Worm (Caenorhabditis elegans) whole organism, L1 larva: ENCODE measurements around the gene atg-7.

Experiments
- C04F5.9 ChIP-seq: sonication (generic microtip); optimal IDR thresholded peaks from 2 replicates; lab custom pipeline; 2016; ENCODE audit warnings: missing genetic modification characterization, missing compliant biosample characterization
- C34B4.2 ChIP-seq: sonication (generic microtip); optimal IDR thresholded peaks from 2 replicates; lab custom pipeline; 2017; ENCODE audit warnings: mild to moderate bottlenecking, missing genetic modification characterization, missing compliant biosample characterization
- Y116A8C.19 ChIP-seq: sonication (generic microtip); optimal IDR thresholded peaks from 2 replicates; lab custom pipeline; 2016; ENCODE audit warnings: missing compliant biosample characterization, missing genetic modification characterization, borderline replicate concordance
- alr-1 ChIP-seq: fragments of 200-800 bp; sonication (Bioruptor generic); optimal IDR thresholded peaks from 2 replicates; lab custom pipeline; 2018; ENCODE audit warnings: borderline replicate concordance, mild to moderate bottlenecking, missing genetic modification characterization, missing compliant biosample characterization
- aly-2 ChIP-seq: fragments of 150-350 bp; optimal IDR thresholded peaks from 2 replicates; lab custom pipeline; 2014; ENCODE audit warnings: missing biosample characterization, missing genetic modification characterization
- ceh-63 ChIP-seq: fragments of 200-800 bp; sonication (Bioruptor generic); optimal IDR thresholded peaks from 2 replicates; lab custom pipeline; 2018; ENCODE audit warnings: mild to moderate bottlenecking, missing genetic modification characterization, missing compliant biosample characterization
- ceh-82 ChIP-seq, 3 experiments: fragments of 150-350 bp in 1 of 3; sonication (generic microtip) in 2 of 3; optimal IDR thresholded peaks; 2 replicates each; lab custom pipeline; 2014 to 2017; ENCODE audit warnings: missing biosample characterization in 3 of 3, missing genetic modification characterization in 3 of 3
- ceh-88 ChIP-seq: fragments of 200-800 bp; sonication (Bioruptor generic); IDR thresholded peaks from 2 replicates; pipeline ENCODE4 v1.3.6; 2022; ENCODE audit warnings: missing genetic modification characterization, missing compliant biosample characterization
- ceh-90 ChIP-seq: sonication (generic microtip); optimal IDR thresholded peaks from 2 replicates; lab custom pipeline; 2016; ENCODE audit warnings: missing genetic modification characterization, missing compliant biosample characterization
- dpl-1 ChIP-seq, 3 experiments: fragments of 150-350 bp in 2 of 3; sonication (generic microtip) in 1 of 3; optimal IDR thresholded peaks; 2 replicates each; lab custom pipeline; 2014 to 2017; ENCODE audit warnings: missing biosample characterization in 3 of 3, missing genetic modification characterization in 3 of 3, missing genetic modification reagents in 3 of 3
- dsc-1 ChIP-seq: sonication (generic microtip); optimal IDR thresholded peaks from 2 replicates; lab custom pipeline; 2016; ENCODE audit warnings: mild to moderate bottlenecking, missing genetic modification characterization, missing compliant biosample characterization
- efl-1 ChIP-seq, 4 experiments: fragments of 150-350 bp; optimal IDR thresholded peaks in 3 of 4; peaks in 1 of 4; 1 replicate in 1 of 4; 2 replicates in 3 of 4; lab custom pipeline; 2014; ENCODE audit warnings: missing biosample characterization in 2 of 4, missing genetic modification characterization in 2 of 4, missing genetic modification reagents in 2 of 4
- efl-3 ChIP-seq: fragments of 200-800 bp; sonication (Bioruptor generic); optimal IDR thresholded peaks from 2 replicates; lab custom pipeline; 2018; ENCODE audit warnings: mild to moderate bottlenecking, missing genetic modification characterization, missing compliant biosample characterization
- egl-13 ChIP-seq: sonication (generic microtip); optimal IDR thresholded peaks from 2 replicates; lab custom pipeline; 2016; ENCODE audit warnings: missing genotype, missing genetic modification reagents, missing genetic modification characterization, missing compliant biosample characterization
- egl-27 ChIP-seq, 2 experiments: fragments of 150-350 bp in 1 of 2; sonication (generic microtip); optimal IDR thresholded peaks; 3 replicates each; lab custom pipeline; 2017 to 2018; ENCODE audit warnings: missing biosample characterization in 2 of 2, missing genetic modification characterization in 2 of 2, missing genetic modification reagents in 2 of 2
- elt-2 ChIP-seq: sonication (generic microtip); optimal IDR thresholded peaks from 2 replicates; lab custom pipeline; 2016; ENCODE audit warnings: missing genetic modification characterization, mild to moderate bottlenecking, inconsistent platforms, missing compliant biosample characterization, missing genetic modification reagents
- elt-3 ChIP-seq, 6 experiments: fragments of 150-350 bp in 1 of 6; sonication (generic microtip); optimal IDR thresholded peaks; 2 replicates each; lab custom pipeline; 2017 to 2018; ENCODE audit warnings: missing biosample characterization in 6 of 6, missing genetic modification characterization in 6 of 6, inconsistent platforms in 1 of 6
- fkh-10 ChIP-seq: sonication (generic microtip); optimal IDR thresholded peaks from 2 replicates; lab custom pipeline; 2017; ENCODE audit warnings: missing biosample characterization, missing genetic modification reagents, missing genetic modification characterization
- fkh-8 ChIP-seq: sonication (generic microtip); optimal IDR thresholded peaks from 2 replicates; lab custom pipeline; 2016; ENCODE audit warnings: mild to moderate bottlenecking, missing genetic modification characterization, missing compliant biosample characterization
- fos-1 ChIP-seq: fragments of 150-350 bp; optimal IDR thresholded peaks from 2 replicates; lab custom pipeline; 2014; ENCODE audit warnings: missing biosample characterization, missing genetic modification characterization
- grh-1 ChIP-seq: fragments of 200-800 bp; sonication (Bioruptor generic); IDR thresholded peaks from 2 replicates; pipeline ENCODE4 v1.3.6; 2022; ENCODE audit warnings: missing genetic modification reagents, missing genetic modification characterization, missing compliant biosample characterization
- irx-1 ChIP-seq: sonication (generic microtip); optimal IDR thresholded peaks from 2 replicates; lab custom pipeline; 2016; ENCODE audit warnings: missing genetic modification characterization, missing compliant biosample characterization
- isw-1 ChIP-seq: fragments of 200-800 bp; sonication (Bioruptor generic); IDR thresholded peaks from 2 replicates; pipeline ENCODE4 v1.3.6; 2022; ENCODE audit warnings: missing genetic modification characterization, missing compliant biosample characterization
- jun-1 ChIP-seq: fragments of 150-350 bp; optimal IDR thresholded peaks from 2 replicates; lab custom pipeline; 2014; ENCODE audit warnings: missing biosample characterization, missing genetic modification reagents, missing genetic modification characterization
- lin-13 ChIP-seq: fragments of 150-350 bp; optimal IDR thresholded peaks from 2 replicates; lab custom pipeline; 2014; ENCODE audit warnings: missing biosample characterization, missing genetic modification reagents, missing genetic modification characterization
- lin-14 ChIP-seq: fragments of 200-800 bp; sonication (Bioruptor generic); optimal IDR thresholded peaks from 2 replicates; lab custom pipeline; 2018; ENCODE audit warnings: mild to moderate bottlenecking, missing genetic modification characterization, moderate library complexity, missing compliant biosample characterization
- lin-35 ChIP-seq, 2 experiments: fragments of 150-350 bp; optimal IDR thresholded peaks; 2 replicates each; lab custom pipeline; 2014; ENCODE audit warnings: missing biosample characterization in 2 of 2, missing genetic modification characterization in 2 of 2, missing genetic modification reagents in 2 of 2
- lin-39 ChIP-seq: fragments of 150-350 bp; optimal IDR thresholded peaks from 2 replicates; lab custom pipeline; 2014; ENCODE audit warnings: missing biosample characterization, missing genetic modification reagents, missing genetic modification characterization
- lir-3 ChIP-seq: sonication (generic microtip); optimal IDR thresholded peaks from 2 replicates; lab custom pipeline; 2016; ENCODE audit warnings: mild to moderate bottlenecking, missing genetic modification characterization, moderate library complexity, missing compliant biosample characterization; ENCODE audit not compliant: poor library complexity
- lsy-2 ChIP-seq, 2 experiments: fragments of 150-350 bp; optimal IDR thresholded peaks; 2 replicates each; lab custom pipeline; 2014; ENCODE audit warnings: missing biosample characterization in 2 of 2, missing genetic modification characterization in 2 of 2
- mab-9 ChIP-seq: fragments of 200-800 bp; sonication (Bioruptor generic); IDR thresholded peaks from 2 replicates; pipeline ENCODE4 v1.3.6; 2022; ENCODE audit warnings: missing genetic modification reagents, missing genetic modification characterization, missing compliant biosample characterization
- mdl-1 ChIP-seq, 2 experiments: fragments of 150-350 bp; optimal IDR thresholded peaks; 2 replicates each; lab custom pipeline; 2014 to 2017; ENCODE audit warnings: missing biosample characterization in 2 of 2, missing genetic modification characterization in 2 of 2, inconsistent platforms in 1 of 2
- mep-1 ChIP-seq: fragments of 150-350 bp; optimal IDR thresholded peaks from 2 replicates; lab custom pipeline; 2014; ENCODE audit warnings: missing biosample characterization, missing genetic modification characterization
- nhr-12 ChIP-seq: sonication (generic microtip); optimal IDR thresholded peaks from 2 replicates; lab custom pipeline; 2017; ENCODE audit warnings: missing biosample characterization, missing genetic modification characterization
- nhr-19 ChIP-seq: fragments of 200-800 bp; sonication (Bioruptor generic); conservative IDR thresholded peaks from 2 replicates; pipeline ENCODE4 v1.3.6; 2022; ENCODE audit warnings: missing genetic modification characterization, missing compliant biosample characterization
- nhr-237 ChIP-seq: fragments of 150-350 bp; optimal IDR thresholded peaks from 2 replicates; lab custom pipeline; 2014; ENCODE audit warnings: missing biosample characterization, missing genetic modification characterization
- nhr-28 ChIP-seq: fragments of 150-350 bp; optimal IDR thresholded peaks from 2 replicates; lab custom pipeline; 2014; ENCODE audit warnings: missing biosample characterization, missing genetic modification characterization
- nhr-76 ChIP-seq: sonication (generic microtip); optimal IDR thresholded peaks from 2 replicates; lab custom pipeline; 2017; ENCODE audit warnings: missing biosample characterization, missing genetic modification characterization
- nhr-84 ChIP-seq: sonication (generic microtip); optimal IDR thresholded peaks from 2 replicates; lab custom pipeline; 2017; ENCODE audit warnings: missing biosample characterization, missing genetic modification characterization
- nhr-85 ChIP-seq: sonication (generic microtip); peaks from one replicate; lab custom pipeline; 2016; ENCODE audit warnings: missing genetic modification characterization, inconsistent platforms, missing compliant biosample characterization
- pax-3 ChIP-seq: fragments of 200-800 bp; sonication (Bioruptor generic); optimal IDR thresholded peaks from 2 replicates; lab custom pipeline; 2018; ENCODE audit warnings: mild to moderate bottlenecking, missing genetic modification characterization, moderate library complexity, missing compliant biosample characterization
- pqm-1 ChIP-seq: sonication (generic microtip); optimal IDR thresholded peaks from 3 replicates; lab custom pipeline; 2017; ENCODE audit warnings: missing biosample characterization, missing genetic modification characterization
- rnt-1 ChIP-seq: sonication (generic microtip); optimal IDR thresholded peaks from 2 replicates; lab custom pipeline; 2016; ENCODE audit warnings: mild to moderate bottlenecking, missing genetic modification characterization, moderate library complexity, missing compliant biosample characterization
- snu-23 ChIP-seq: sonication (generic microtip); optimal IDR thresholded peaks from 2 replicates; lab custom pipeline; 2016; ENCODE audit warnings: missing genetic modification characterization, missing compliant biosample characterization
- sptf-1 ChIP-seq: fragments of 150-350 bp; optimal IDR thresholded peaks from 2 replicates; lab custom pipeline; 2014; ENCODE audit warnings: missing biosample characterization, missing genetic modification characterization
- tbx-2 ChIP-seq: sonication (generic microtip); optimal IDR thresholded peaks from 2 replicates; lab custom pipeline; 2016; ENCODE audit warnings: missing genetic modification characterization, missing compliant biosample characterization
- unc-30 ChIP-seq: sonication (generic microtip); optimal IDR thresholded peaks from 2 replicates; lab custom pipeline; 2017; ENCODE audit warnings: missing biosample characterization, missing genetic modification characterization
- xbp-1 ChIP-seq: sonication (generic microtip); optimal IDR thresholded peaks from 2 replicates; lab custom pipeline; 2016; ENCODE audit warnings: missing genetic modification characterization, missing compliant biosample characterization
- zag-1 ChIP-seq: fragments of 150-350 bp; optimal IDR thresholded peaks from 2 replicates; lab custom pipeline; 2014; ENCODE audit warnings: missing biosample characterization, missing genetic modification characterization
- ztf-11 ChIP-seq, 2 experiments: sonication (generic microtip); optimal IDR thresholded peaks; 2 replicates each; lab custom pipeline; 2016 to 2017; ENCODE audit warnings: missing genetic modification characterization in 2 of 2, missing biosample characterization in 1 of 2, missing compliant biosample characterization in 1 of 2

atg-7 gene

DNA sequence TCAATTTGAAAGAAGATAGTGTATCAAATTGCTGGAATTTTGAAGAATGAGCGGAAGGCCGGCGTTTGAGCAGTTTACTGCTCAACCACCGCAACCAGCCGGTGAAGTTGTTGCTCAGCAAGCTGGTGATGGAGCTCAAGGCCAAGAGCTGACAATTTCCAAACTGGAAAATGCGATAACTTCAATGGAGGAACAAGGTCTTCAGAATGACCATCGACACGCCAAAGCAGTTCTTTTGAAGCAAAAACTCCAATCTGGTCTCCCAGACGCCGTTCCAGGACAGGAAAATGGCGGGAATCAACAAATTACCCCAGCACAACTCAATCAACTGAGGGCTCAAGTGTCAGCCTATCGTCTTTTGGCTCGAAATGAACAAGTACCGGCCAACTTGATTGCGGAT, 45.2 kb upstream of the atg-7 start:
- TF ChIP-seq snu-23 (GFP tag; lab: Kevin White, UChicago), result no peak
- TF ChIP-seq pqm-1 (tag; lab: Kevin White, UChicago), result no peak
- no peak for TF ChIP-seq elt-3 (tag; optimal IDR thresholded peaks at IDR 0.05; lab: Kevin White, UChicago)
- TF ChIP-seq nhr-19, result no peak
- TF ChIP-seq C34B4.2 (tag; lab: Kevin White, UChicago), result no peak
- TF ChIP-seq fkh-10, result no peak
- TF ChIP-seq ceh-63 (GFP tag; lab: Kevin White, UChicago), result no peak
- TF ChIP-seq egl-13 (tag; lab: Kevin White, UChicago), result no peak
- TF ChIP-seq aly-2 (tag; lab: Kevin White, UChicago), result no peak

DNA sequence TGAATTAATAATTGTTTCAGACTA, 45.0 kb upstream of the atg-7 start, which contains the start of gene swsn-4:
swsn-4 (plus strand) TSS at position 21 of the 24 bp plus-strand sequence.
- TF ChIP-seq mep-1 (tag; lab: Kevin White, UChicago), result no peak
- no peak for TF ChIP-seq egl-27 (tag; optimal IDR thresholded peaks at IDR 0.05; lab: Kevin White, UChicago)
- no peak for TF ChIP-seq ztf-11 (tag; optimal IDR thresholded peaks at IDR 0.05; lab: Kevin White, UChicago)
- TF ChIP-seq mdl-1 (tag; optimal IDR thresholded peaks at IDR 0.05; lab: Kevin White, UChicago), result no peak
- no peak for TF ChIP-seq dsc-1
- no peak for TF ChIP-seq sptf-1 (tag; lab: Kevin White, UChicago)
- TF ChIP-seq nhr-28 (tag; lab: Kevin White, UChicago), result no peak
- no peak for TF ChIP-seq lin-35 (GFP tag; optimal IDR thresholded peaks at IDR 0.05; lab: Kevin White, UChicago)
- no peak for TF ChIP-seq mab-9 (GFP tag; lab: Robert Waterston, UW)
- no peak for TF ChIP-seq irx-1 (tag; lab: Kevin White, UChicago)
- no peak for TF ChIP-seq tbx-2 (tag; lab: Kevin White, UChicago)
- TF ChIP-seq ceh-82 (tag; optimal IDR thresholded peaks at IDR 0.05; lab: Kevin White, UChicago), result no peak

DNA sequence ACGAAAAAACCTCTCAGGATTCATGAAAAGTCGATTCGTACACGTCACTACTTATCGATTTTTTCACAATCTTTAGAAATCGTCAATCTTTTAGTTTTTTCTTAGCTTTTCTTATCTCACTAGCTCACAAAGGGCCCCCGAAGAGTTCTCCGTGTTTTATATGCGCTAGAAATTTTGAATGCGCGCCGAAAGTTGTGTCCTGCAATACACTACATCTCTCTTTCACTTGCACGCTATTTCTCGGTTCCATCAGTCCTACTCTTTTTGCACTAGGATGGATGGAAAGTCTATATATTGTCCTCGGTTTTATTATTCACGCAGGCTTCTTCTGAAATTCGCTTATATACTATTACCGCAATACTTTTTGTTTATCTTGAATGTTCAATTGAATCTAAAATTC, 44.7 kb upstream of the atg-7 start:
- TF ChIP-seq lin-35 (GFP tag; optimal IDR thresholded peaks at IDR 0.05; lab: Kevin White, UChicago), result peak; percentile 82 to 91
- no peak for TF ChIP-seq isw-1 (GFP tag; lab: Robert Waterston, UW)
- TF ChIP-seq nhr-84, result no peak
- peak; percentile 9 for TF ChIP-seq rnt-1 (tag; lab: Kevin White, UChicago)
- TF ChIP-seq tbx-2 (tag; lab: Kevin White, UChicago), result no peak
- TF ChIP-seq elt-2, result no peak
- no peak for TF ChIP-seq ztf-11 (tag; optimal IDR thresholded peaks at IDR 0.05; lab: Kevin White, UChicago)
- peak; percentile 54 for TF ChIP-seq xbp-1 (tag; lab: Kevin White, UChicago)
- no peak for TF ChIP-seq efl-3 (GFP tag; lab: Kevin White, UChicago)
- no peak for TF ChIP-seq fos-1 (tag; lab: Kevin White, UChicago)
- TF ChIP-seq unc-30, result no peak
- no peak for TF ChIP-seq C04F5.9 (tag; lab: Kevin White, UChicago)
- no peak for TF ChIP-seq ceh-90 (tag; lab: Kevin White, UChicago)
- TF ChIP-seq ceh-88 (GFP tag; lab: Robert Waterston, UW), result no peak
- TF ChIP-seq sptf-1 (tag; lab: Kevin White, UChicago), result no peak
- TF ChIP-seq lin-39 (tag; lab: Kevin White, UChicago), result no peak
- TF ChIP-seq lin-14 (GFP tag; lab: Kevin White, UChicago), result no peak
- no peak for TF ChIP-seq lir-3 (tag; lab: Kevin White, UChicago)
- no peak for TF ChIP-seq lsy-2 (tag; optimal IDR thresholded peaks at IDR 0.05; lab: Kevin White, UChicago)
- TF ChIP-seq grh-1 (GFP tag; lab: Robert Waterston, UW), result no peak
- TF ChIP-seq egl-13 (tag; lab: Kevin White, UChicago), result no peak
- no peak for TF ChIP-seq nhr-12 (tag; lab: Kevin White, UChicago)
- TF ChIP-seq zag-1 (tag; lab: Kevin White, UChicago), result no peak
- TF ChIP-seq Y116A8C.19 (tag; lab: Kevin White, UChicago), result no peak
- no peak for TF ChIP-seq mab-9 (GFP tag; lab: Robert Waterston, UW)
- TF ChIP-seq efl-1 (optimal IDR thresholded peaks at IDR 0.05; lab: Kevin White, UChicago), result peak in 1 of 2 experiments; percentile 77
- peak; percentile 86 to 98 for TF ChIP-seq efl-1 (GFP tag; optimal IDR thresholded peaks at IDR 0.05 in 1 of 2; lab: Kevin White, UChicago)
- no peak for TF ChIP-seq nhr-19
- TF ChIP-seq fkh-8, result no peak
- TF ChIP-seq lin-13 (GFP tag; lab: Kevin White, UChicago), result no peak
- peak; percentile 27 for TF ChIP-seq dsc-1
- no peak for TF ChIP-seq nhr-76
- peak; percentile 75 for TF ChIP-seq nhr-85 (tag; lab: Kevin White, UChicago)
- TF ChIP-seq jun-1 (tag; lab: Kevin White, UChicago), result no peak
- no peak for TF ChIP-seq nhr-237 (tag; lab: Kevin White, UChicago)
- no peak for TF ChIP-seq pax-3 (tag; lab: Kevin White, UChicago)
- peak; percentile 75 to 85 (median 76) for TF ChIP-seq dpl-1 (GFP tag; optimal IDR thresholded peaks at IDR 0.05; lab: Kevin White, UChicago)
- no peak for TF ChIP-seq alr-1 (tag; lab: Kevin White, UChicago)
